Fruit fly (Drosophila melanogaster): ENCODE results near the gene CG13950.

DNA sequence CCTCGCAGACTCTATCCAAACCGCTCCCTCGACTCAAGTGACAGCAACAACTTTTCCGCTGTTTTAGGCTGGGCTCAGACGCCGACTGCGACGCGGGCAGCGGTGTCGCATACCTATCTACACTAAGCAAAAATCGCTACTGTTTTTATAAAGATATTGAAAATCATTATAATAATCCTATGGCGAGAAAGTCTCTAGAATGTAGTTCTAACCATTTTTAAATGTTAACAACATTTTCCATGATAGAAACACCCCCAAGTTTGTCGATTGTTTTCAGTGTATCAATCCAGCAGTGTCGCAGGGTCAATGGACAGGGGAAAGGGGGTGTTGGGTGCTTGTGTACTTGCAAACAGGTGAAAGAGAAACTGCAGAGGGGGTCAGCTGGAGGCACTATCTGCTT lies 5.9 kb downstream of the CG13950 start:
- TF ChIP-seq CG17806 (tag; optimal IDR thresholded peaks at IDR 0.05) (peak; percentile 95), CG32121 (GFP tag; IDR thresholded peaks at IDR 0.05) (peak; percentile 97), D1 (tag; optimal IDR thresholded peaks at IDR 0.05) (no peak), CG8301 (tag; optimal IDR thresholded peaks at IDR 0.05) (peak; percentile 93)

Measured in whole organism, pupa.